Fruit fly (Drosophila melanogaster) whole organism, embryonic: ENCODE results near the gene CG10232.

Experiments used
- Adf1 ChIP-seq: fragments of 200-800 bp; sonication (Bioruptor generic); IDR thresholded peaks from 2 replicates; pipeline ENCODE4 v1.3.6; 2022; ENCODE audit warnings: missing biosample characterization, missing genetic modification characterization
- Asciz ChIP-seq: fragments of 200-800 bp; sonication (Bioruptor generic); optimal IDR thresholded peaks from 2 replicates; lab custom pipeline; 2017; ENCODE audit warnings: missing biosample characterization, mild to moderate bottlenecking, missing genetic modification characterization, missing genetic modification reagents
- Blimp-1 ChIP-seq: fragments of 200-800 bp; sonication (Bioruptor generic); optimal IDR thresholded peaks from 3 replicates; lab custom pipeline; 2018; ENCODE audit warnings: missing biosample characterization, missing genetic modification characterization, mild to moderate bottlenecking, moderate library complexity, missing genetic modification reagents
- BtbVII ChIP-seq: fragments of 200-800 bp; sonication (Bioruptor generic); optimal IDR thresholded peaks from 3 replicates; lab custom pipeline; 2017; ENCODE audit warnings: missing biosample characterization, mild to moderate bottlenecking, missing genetic modification characterization
- CG11696 ChIP-seq: fragments of 200-800 bp; sonication (Bioruptor generic); IDR thresholded peaks from 2 replicates; pipeline ENCODE4 v1.3.6; 2022; ENCODE audit warnings: missing biosample characterization, missing genetic modification characterization
- CG12071 ChIP-seq: fragments of 200-800 bp; sonication (Bioruptor generic); optimal IDR thresholded peaks from 3 replicates; lab custom pipeline; 2018; ENCODE audit warnings: missing biosample characterization, mild to moderate bottlenecking, missing genetic modification characterization
- CG12299 ChIP-seq: fragments of 200-800 bp; sonication (Bioruptor generic); optimal IDR thresholded peaks from 2 replicates; lab custom pipeline; 2018; ENCODE audit warnings: missing biosample characterization, mild to moderate bottlenecking, missing genetic modification characterization
- CG12659 ChIP-seq: fragments of 200-800 bp; sonication (Bioruptor generic); optimal IDR thresholded peaks from 3 replicates; lab custom pipeline; 2017; ENCODE audit warnings: mild to moderate bottlenecking, missing biosample characterization, missing genetic modification reagents, missing genetic modification characterization
- CG14050 ChIP-seq: fragments of 200-800 bp; sonication (Bioruptor generic); IDR thresholded peaks from 3 replicates; pipeline ENCODE4 v1.3.6; 2022; ENCODE audit warnings: missing biosample characterization, missing genetic modification characterization
- CG1529 ChIP-seq: fragments of 200-800 bp; sonication (Bioruptor generic); optimal IDR thresholded peaks from 3 replicates; lab custom pipeline; 2018; ENCODE audit warnings: missing biosample characterization, missing genetic modification characterization
- CG1602 ChIP-seq: fragments of 200-800 bp; sonication (Bioruptor generic); optimal IDR thresholded peaks from 3 replicates; lab custom pipeline; 2016; ENCODE audit warnings: missing biosample characterization, missing genetic modification characterization
- CG17912 ChIP-seq: fragments of 200-800 bp; sonication (Bioruptor generic); optimal IDR thresholded peaks from 2 replicates; lab custom pipeline; 2018; ENCODE audit warnings: missing biosample characterization, mild to moderate bottlenecking, missing genetic modification characterization
- CG18599 ChIP-seq: fragments of 200-800 bp; sonication (Bioruptor generic); optimal IDR thresholded peaks from 3 replicates; lab custom pipeline; 2017; ENCODE audit warnings: missing biosample characterization, missing genetic modification characterization, mild to moderate bottlenecking, moderate library complexity, missing genetic modification reagents
- CG18764 ChIP-seq: fragments of 200-800 bp; sonication (Bioruptor generic); optimal IDR thresholded peaks from 3 replicates; lab custom pipeline; 2016; ENCODE audit warnings: missing biosample characterization, missing genetic modification characterization
- CG4707 ChIP-seq: fragments of 200-800 bp; sonication (Bioruptor generic); optimal IDR thresholded peaks from 2 replicates; lab custom pipeline; 2018; ENCODE audit warnings: missing biosample characterization, mild to moderate bottlenecking, missing genetic modification characterization, moderate library complexity
- CG7786 ChIP-seq: fragments of 200-800 bp; sonication (Bioruptor generic); optimal IDR thresholded peaks from 2 replicates; lab custom pipeline; 2016; ENCODE audit warnings: missing biosample characterization, missing genetic modification characterization
- CG7963 ChIP-seq: fragments of 200-800 bp; sonication (Bioruptor generic); IDR thresholded peaks from 3 replicates; pipeline ENCODE4 v1.3.6; 2022; ENCODE audit warnings: missing biosample characterization, missing genetic modification characterization; ENCODE audit not compliant: partially characterized antibody
- CG8359 ChIP-seq: fragments of 200-800 bp; sonication (Bioruptor generic); optimal IDR thresholded peaks from 2 replicates; lab custom pipeline; 2017; ENCODE audit warnings: missing biosample characterization, mild to moderate bottlenecking, missing genetic modification characterization, borderline replicate concordance
- CG9215 ChIP-seq: fragments of 200-800 bp; sonication (Bioruptor generic); IDR thresholded peaks from 2 replicates; pipeline ENCODE4 v1.3.6; 2022; ENCODE audit warnings: missing biosample characterization, missing genetic modification characterization
- CG9727 ChIP-seq: fragments of 200-800 bp; sonication (Bioruptor generic); optimal IDR thresholded peaks from 3 replicates; lab custom pipeline; 2017; ENCODE audit warnings: missing biosample characterization, mild to moderate bottlenecking, missing genetic modification characterization
- D19A ChIP-seq: fragments of 200-800 bp; optimal IDR thresholded peaks from 3 replicates; lab custom pipeline; 2019; ENCODE audit warnings: missing biosample characterization, mild to moderate bottlenecking, missing genetic modification characterization, moderate library complexity
- E2f2 ChIP-seq: fragments of 200-800 bp; sonication (Bioruptor generic); IDR thresholded peaks from 2 replicates; pipeline ENCODE4 v1.3.6; 2022; ENCODE audit warnings: missing biosample characterization, missing genetic modification characterization
- HLH3B ChIP-seq: fragments of 200-800 bp; sonication (Bioruptor generic); IDR thresholded peaks from 2 replicates; pipeline ENCODE4 v1.3.6; 2022; ENCODE audit warnings: missing biosample characterization, missing genetic modification characterization
- Mrtf ChIP-seq: fragments of 200-800 bp; sonication (Bioruptor generic); IDR thresholded peaks from 3 replicates; pipeline ENCODE4 v1.3.6; 2022; ENCODE audit warnings: missing biosample characterization, missing genetic modification characterization
- NC2β ChIP-seq: fragments of 200-800 bp; sonication (Bioruptor generic); optimal IDR thresholded peaks from 2 replicates; lab custom pipeline; 2016; ENCODE audit warnings: missing biosample characterization, missing genetic modification characterization
- Nf-YB ChIP-seq: fragments of 200-800 bp; sonication (Bioruptor generic); optimal IDR thresholded peaks from 3 replicates; lab custom pipeline; 2019; ENCODE audit warnings: missing biosample characterization, mild to moderate bottlenecking, missing genetic modification characterization, moderate library complexity
- NfI ChIP-seq: fragments of 200-800 bp; sonication (Bioruptor generic); optimal IDR thresholded peaks from 3 replicates; lab custom pipeline; 2018; ENCODE audit warnings: missing biosample characterization, mild to moderate bottlenecking, missing genetic modification characterization, moderate library complexity
- Pdp1 ChIP-seq, 2 experiments: fragments of 200-800 bp; sonication (Bioruptor generic); optimal IDR thresholded peaks; 3 replicates each; lab custom pipeline; 2016; ENCODE audit warnings: missing biosample characterization in 2 of 2, missing genetic modification characterization in 2 of 2, mild to moderate bottlenecking in 1 of 2, moderate library complexity in 1 of 2
- Poxn ChIP-seq: fragments of 200-800 bp; sonication (Bioruptor generic); IDR thresholded peaks from 2 replicates; pipeline ENCODE4 v1.3.6; 2022; ENCODE audit warnings: missing biosample characterization, missing genetic modification characterization
- Rfx ChIP-seq: fragments of 200-800 bp; sonication (Bioruptor generic); IDR thresholded peaks from 2 replicates; pipeline ENCODE4 v1.3.6; 2022; ENCODE audit warnings: missing biosample characterization, missing genetic modification characterization
- Sox102F ChIP-seq: fragments of 200-800 bp; sonication (Bioruptor generic); optimal IDR thresholded peaks from 2 replicates; lab custom pipeline; 2018; ENCODE audit warnings: missing biosample characterization, mild to moderate bottlenecking, missing genetic modification characterization, moderate library complexity
- Sry-δ ChIP-seq: fragments of 200-800 bp; sonication (Bioruptor generic); optimal IDR thresholded peaks from 2 replicates; lab custom pipeline; 2016; ENCODE audit warnings: missing biosample characterization, missing genetic modification characterization
- Ssrp ChIP-seq: fragments of 200-800 bp; sonication (Bioruptor generic); optimal IDR thresholded peaks from 2 replicates; lab custom pipeline; 2018; ENCODE audit warnings: missing biosample characterization, mild to moderate bottlenecking, missing genetic modification characterization, moderate library complexity
- Trl ChIP-seq, 3 experiments: fragments of >200 bp in 2 of 3; fragments of 200-800 bp in 1 of 3; sonication (Bioruptor generic) in 1 of 3; optimal IDR thresholded peaks; 2 replicates in 1 of 3; 3 replicates in 2 of 3; lab custom pipeline; 2016 to 2017; ENCODE audit warnings: missing biosample characterization in 1 of 3, missing genetic modification characterization in 1 of 3
- br ChIP-seq: fragments of >200 bp; optimal IDR thresholded peaks from 2 replicates; lab custom pipeline; 2017
- ci ChIP-seq: fragments of 200-800 bp; sonication (Bioruptor generic); IDR thresholded peaks from 3 replicates; pipeline ENCODE4 v1.3.6; 2022; ENCODE audit warnings: missing biosample characterization, missing genetic modification characterization
- corto ChIP-seq: fragments of 200-800 bp; sonication (Bioruptor generic); optimal IDR thresholded peaks from 2 replicates; lab custom pipeline; 2016; ENCODE audit warnings: missing biosample characterization, mild to moderate bottlenecking, missing genetic modification characterization, moderate library complexity
- exex ChIP-seq: fragments of 200-800 bp; sonication (Bioruptor generic); optimal IDR thresholded peaks from 4 replicates; lab custom pipeline; 2018; ENCODE audit warnings: missing biosample characterization, mild to moderate bottlenecking, missing genetic modification characterization, moderate library complexity
- fd64A ChIP-seq: fragments of 200-800 bp; sonication (Bioruptor generic); optimal IDR thresholded peaks from 3 replicates; lab custom pipeline; 2018; ENCODE audit warnings: missing biosample characterization, mild to moderate bottlenecking, missing genetic modification characterization
- ham ChIP-seq: fragments of 200-800 bp; sonication (Bioruptor generic); IDR thresholded peaks from 2 replicates; pipeline ENCODE4 v1.3.6; 2022; ENCODE audit warnings: missing biosample characterization, missing genetic modification characterization
- hb ChIP-seq: fragments of 200-800 bp; sonication (Bioruptor generic); IDR thresholded peaks from 3 replicates; pipeline ENCODE4 v1.3.6; 2022; ENCODE audit warnings: missing biosample characterization, missing genetic modification characterization; ENCODE audit not compliant: partially characterized antibody
- kni ChIP-seq: fragments of 200-800 bp; sonication (Bioruptor generic); optimal IDR thresholded peaks from 3 replicates; lab custom pipeline; 2017; ENCODE audit warnings: mild to moderate bottlenecking, missing biosample characterization, missing genetic modification reagents, missing genetic modification characterization
- mirr ChIP-seq: fragments of 200-800 bp; sonication (Bioruptor generic); optimal IDR thresholded peaks from 3 replicates; lab custom pipeline; 2018; ENCODE audit warnings: missing biosample characterization, mild to moderate bottlenecking, missing genetic modification characterization
- pita ChIP-seq: fragments of 200-800 bp; sonication (Bioruptor generic); optimal IDR thresholded peaks from 2 replicates; lab custom pipeline; 2017; ENCODE audit warnings: missing biosample characterization, mild to moderate bottlenecking, missing genetic modification characterization
- salm ChIP-seq: fragments of 200-800 bp; sonication (Bioruptor generic); optimal IDR thresholded peaks from 2 replicates; lab custom pipeline; 2018; ENCODE audit warnings: missing biosample characterization, mild to moderate bottlenecking, missing genetic modification characterization
- sna ChIP-seq: fragments of 200-800 bp; sonication (Bioruptor generic); IDR thresholded peaks from 2 replicates; pipeline ENCODE4 v1.3.6; 2022; ENCODE audit warnings: missing biosample characterization, missing genetic modification characterization; ENCODE audit not compliant: partially characterized antibody
- so ChIP-seq: fragments of 200-800 bp; sonication (Bioruptor generic); IDR thresholded peaks from 3 replicates; pipeline ENCODE4 v1.3.6; 2022; ENCODE audit warnings: missing biosample characterization, missing genetic modification characterization
- wek ChIP-seq: fragments of 200-800 bp; sonication (Bioruptor generic); optimal IDR thresholded peaks from 3 replicates; lab custom pipeline; 2018; ENCODE audit warnings: missing biosample characterization, mild to moderate bottlenecking, missing genetic modification characterization, moderate library complexity
- zfh1 ChIP-seq: fragments of 200-800 bp; sonication (Bioruptor generic); IDR thresholded peaks from 3 replicates; pipeline ENCODE4 v1.3.6; 2022; ENCODE audit warnings: missing biosample characterization, missing genetic modification characterization

The CG10232 gene

dm6 chr3R:23725711-23726349 is 4.4 kb upstream of the CG10232 start (continued):
- TF ChIP-seq CG9727 (GFP tag; lab: Kevin White, UChicago): peak; percentile 13
- TF ChIP-seq Sry-δ (GFP tag; lab: Kevin White, UChicago): no peak
- no peak for TF ChIP-seq E2f2 (GFP tag; lab: Robert Waterston, UW)
- TF ChIP-seq NfI (GFP tag; lab: Kevin White, UChicago): no peak
- TF ChIP-seq Blimp-1 (GFP tag; lab: Kevin White, UChicago): peak; percentile 11
- 0 out of 2 replicates have a peak, but pooled peaks have one; percentile 21 for TF ChIP-seq HLH3B (GFP tag; lab: Robert Waterston, UW)
- TF ChIP-seq CG1602 (GFP tag; lab: Kevin White, UChicago): no peak
- no peak for TF ChIP-seq CG1529
- no peak for TF ChIP-seq Sox102F (GFP tag; lab: Kevin White, UChicago)
- TF ChIP-seq br (lab: Kevin White, UChicago): no peak
- TF ChIP-seq Ssrp: no peak
- TF ChIP-seq CG12071 (GFP tag; lab: Kevin White, UChicago): peak; percentile 52
- 0 out of 2 replicates have a peak, but pooled peaks have one; percentile 12 for TF ChIP-seq Rfx
- TF ChIP-seq fd64A: peak; percentile 42
- TF ChIP-seq CG9215: no peak
- peak in 1 of 2 experiments; percentile 1 for TF ChIP-seq Trl (optimal IDR thresholded peaks at IDR 0.05; lab: Kevin White, UChicago)
- no peak for TF ChIP-seq Trl (GFP tag; optimal IDR thresholded peaks at IDR 0.05; lab: Kevin White, UChicago)
- no peak for TF ChIP-seq Mrtf (GFP tag; lab: Robert Waterston, UW)
- TF ChIP-seq corto (GFP tag; lab: Kevin White, UChicago): no peak
- TF ChIP-seq salm (tag; lab: Kevin White, UChicago): peak; percentile 28
- peak; percentile 66 for TF ChIP-seq CG18599
- peak; percentile 30 for TF ChIP-seq CG12299 (tag; lab: Kevin White, UChicago)
- TF ChIP-seq Nf-YB: no peak
- no peak for TF ChIP-seq Poxn (GFP tag; lab: Robert Waterston, UW)
- TF ChIP-seq ham (GFP tag; lab: Robert Waterston, UW): no peak
- peak; percentile 50; the same call in 2 of the 3 replicates for TF ChIP-seq ci (GFP tag; lab: Robert Waterston, UW)
- no peak for TF ChIP-seq CG18764 (GFP tag; lab: Kevin White, UChicago)
- no peak for TF ChIP-seq hb (GFP tag; lab: Robert Waterston, UW)
- no peak for TF ChIP-seq CG8359 (GFP tag; lab: Kevin White, UChicago)
- TF ChIP-seq Pdp1 (GFP tag; optimal IDR thresholded peaks at IDR 0.05; lab: Kevin White, UChicago): peak in 1 of 2 experiments; percentile 51
- peak; percentile 45 for TF ChIP-seq Asciz (GFP tag; lab: Kevin White, UChicago)
- 0 out of 3 replicates have a peak, but pooled peaks have one; percentile 9 for TF ChIP-seq so (GFP tag; lab: Robert Waterston, UW)
- no peak for TF ChIP-seq exex (tag; lab: Kevin White, UChicago)
- peak; percentile 63 for TF ChIP-seq mirr (GFP tag; lab: Kevin White, UChicago)
- no peak for TF ChIP-seq CG17912
- peak; percentile 49 for TF ChIP-seq kni
- TF ChIP-seq NC2β (GFP tag; lab: Kevin White, UChicago): no peak
- TF ChIP-seq D19A: peak; percentile 38
- TF ChIP-seq CG12659 (GFP tag; lab: Kevin White, UChicago): no peak
- TF ChIP-seq zfh1 (GFP tag; lab: Robert Waterston, UW): no peak
- TF ChIP-seq CG11696: no peak
- peak; percentile 50 for TF ChIP-seq BtbVII (GFP tag; lab: Kevin White, UChicago)
- no peak for TF ChIP-seq CG14050 (GFP tag; lab: Robert Waterston, UW)
- no peak for TF ChIP-seq CG7963 (GFP tag; lab: Robert Waterston, UW)
- TF ChIP-seq Adf1 (GFP tag; lab: Robert Waterston, UW): peak; percentile 17; the same call in 1 of the 2 replicates
- TF ChIP-seq sna (GFP tag; lab: Robert Waterston, UW): no peak
- TF ChIP-seq wek (GFP tag; lab: Kevin White, UChicago): peak; percentile 30
- no peak for TF ChIP-seq CG4707
- TF ChIP-seq pita (GFP tag; lab: Kevin White, UChicago): no peak
- TF ChIP-seq CG7786: no peak
